Fruit fly (Drosophila melanogaster) whole organism, prepupa: ENCODE data around the gene Chrac-14.

ENCODE experiments used
- CG10631 ChIP-seq: fragments of 200-800 bp; sonication (Bioruptor generic); optimal IDR thresholded peaks from 2 replicates; lab custom pipeline; 2016; ENCODE audit warnings: missing biosample characterization, missing genetic modification characterization
- CG4318 ChIP-seq: fragments of 200-800 bp; sonication (Bioruptor generic); optimal IDR thresholded peaks from 3 replicates; lab custom pipeline; 2017; ENCODE audit warnings: missing biosample characterization, mild to moderate bottlenecking, missing genetic modification characterization
- CG6276 ChIP-seq: fragments of 200-800 bp; sonication (Bioruptor generic); optimal IDR thresholded peaks from 2 replicates; lab custom pipeline; 2017; ENCODE audit warnings: missing biosample characterization, mild to moderate bottlenecking, missing genetic modification characterization
- CG6792 ChIP-seq: fragments of 200-800 bp; sonication (Bioruptor generic); optimal IDR thresholded peaks from 3 replicates; lab custom pipeline; 2016; ENCODE audit warnings: missing biosample characterization, missing genetic modification characterization
- CG6854 ChIP-seq: fragments of 200-800 bp; sonication (Bioruptor generic); optimal IDR thresholded peaks from 2 replicates; lab custom pipeline; 2017; ENCODE audit warnings: missing biosample characterization, mild to moderate bottlenecking, missing genetic modification characterization
- CG8632 ChIP-seq: fragments of 200-800 bp; sonication (Bioruptor generic); optimal IDR thresholded peaks from 3 replicates; lab custom pipeline; 2016; ENCODE audit warnings: missing biosample characterization, missing genetic modification characterization
- CG9139 ChIP-seq: fragments of 200-800 bp; sonication (Bioruptor generic); optimal IDR thresholded peaks from 3 replicates; lab custom pipeline; 2017; ENCODE audit warnings: missing biosample characterization, mild to moderate bottlenecking, missing genetic modification characterization
- Gug ChIP-seq: fragments of 200-800 bp; sonication (Bioruptor generic); IDR thresholded peaks from 2 replicates; pipeline ENCODE4 v1.3.6; 2022; ENCODE audit warnings: missing biosample characterization, missing genetic modification characterization
- Hr38 ChIP-seq: sonication (Bioruptor generic); optimal IDR thresholded peaks from 2 replicates; lab custom pipeline; 2016; ENCODE audit warnings: missing biosample characterization, missing genetic modification characterization
- Sox102F ChIP-seq: fragments of 200-800 bp; sonication (Bioruptor generic); optimal IDR thresholded peaks from 2 replicates; lab custom pipeline; 2016; ENCODE audit warnings: missing biosample characterization, mild to moderate bottlenecking, missing genetic modification characterization
- eg ChIP-seq: fragments of 200-800 bp; sonication (Bioruptor generic); IDR thresholded peaks from 3 replicates; pipeline ENCODE4 v1.3.6; 2022; ENCODE audit warnings: missing biosample characterization, missing genetic modification characterization
- fd85E ChIP-seq: fragments of 200-800 bp; sonication (Bioruptor generic); optimal IDR thresholded peaks from 3 replicates; lab custom pipeline; 2016; ENCODE audit warnings: missing biosample characterization, missing genetic modification characterization
- net ChIP-seq: fragments of 200-800 bp; sonication (Bioruptor generic); optimal IDR thresholded peaks from 3 replicates; lab custom pipeline; 2016; ENCODE audit warnings: missing biosample characterization, missing genetic modification characterization
- pdm3 ChIP-seq: fragments of 200-800 bp; sonication (Bioruptor generic); optimal IDR thresholded peaks from 3 replicates; lab custom pipeline; 2016; ENCODE audit warnings: missing biosample characterization, missing genetic modification characterization

- TF ChIP-seq CG8632 (GFP tag; lab: Kevin White, UChicago) (no peak), Gug (GFP tag; lab: Robert Waterston, UW) (no peak), CG4318 (no peak), CG9139 (GFP tag; lab: Kevin White, UChicago) (no peak), Hr38 (GFP tag; lab: Kevin White, UChicago) (no peak), eg (no peak), fd85E (GFP tag; lab: Kevin White, UChicago) (no peak), CG6854 (no peak), Sox102F (no peak), CG6276 (GFP tag; lab: Kevin White, UChicago) (no peak), CG10631 (GFP tag; lab: Kevin White, UChicago) (no peak), net (GFP tag; lab: Kevin White, UChicago) (no peak), CG6792 (GFP tag; lab: Kevin White, UChicago) (no peak), pdm3 (GFP tag; lab: Kevin White, UChicago) (no peak)
These were observed 5.1 kb upstream of the Chrac-14 start for dm6 chr2L:8432130-8432529.
